Fruit fly (Drosophila melanogaster): Measurements from ENCODE around the gene CG14989.

The CG14989 gene

DNA sequence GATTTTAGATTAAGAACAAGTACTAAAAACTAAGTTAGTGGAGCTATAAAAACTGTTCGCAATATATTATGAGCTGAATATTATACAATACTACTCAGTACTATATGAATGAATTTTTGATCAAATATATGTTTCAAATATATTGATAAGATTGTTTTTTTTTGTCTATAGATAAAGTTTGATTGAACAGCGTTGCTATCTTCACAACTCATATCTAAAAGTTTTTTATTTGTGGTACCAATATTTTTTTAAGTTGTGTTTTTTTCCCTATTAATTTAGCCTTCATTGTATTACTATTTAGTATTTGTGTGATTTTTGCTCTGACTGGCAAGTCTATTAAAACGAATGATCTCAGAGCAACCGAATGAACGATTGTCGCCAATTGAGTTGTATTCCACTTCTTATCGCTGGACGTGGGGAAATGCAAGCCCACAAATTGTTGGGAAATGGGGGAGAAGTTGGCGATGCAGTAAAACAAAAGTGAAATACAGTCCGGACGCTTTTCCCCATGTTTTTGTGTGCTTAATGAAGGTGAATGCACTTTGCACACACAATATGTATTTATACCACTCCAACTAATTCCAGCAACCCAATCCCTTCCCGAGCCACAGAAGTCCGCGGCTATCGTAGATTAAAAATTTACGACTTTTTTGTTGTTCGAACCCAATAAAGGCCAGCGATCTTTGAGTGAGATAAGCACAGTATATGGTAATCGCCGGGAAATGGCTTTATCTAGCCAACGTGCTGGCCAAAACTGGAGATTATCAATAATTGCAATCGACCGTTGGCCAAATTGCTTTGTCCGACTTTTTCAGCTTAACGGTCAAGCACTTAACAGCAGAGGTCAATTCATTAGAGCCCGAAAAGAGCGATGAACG is 29.3 kb downstream of the CG14989 start (continued):
- no peak for TF ChIP-seq peb (GFP tag; IDR thresholded peaks at IDR 0.05)
- TF ChIP-seq CG9817 (tag; optimal IDR thresholded peaks at IDR 0.05), result no peak
- no peak for TF ChIP-seq CG15011 (GFP tag; optimal IDR thresholded peaks at IDR 0.05)
- no peak for TF ChIP-seq CG8944 (GFP tag; optimal IDR thresholded peaks at IDR 0.05)
- peak; percentile 3 for TF ChIP-seq CG2202 (tag; optimal IDR thresholded peaks at IDR 0.05)
- TF ChIP-seq Camta (GFP tag; optimal IDR thresholded peaks at IDR 0.05), result no peak
- TF ChIP-seq shn (GFP tag; optimal IDR thresholded peaks at IDR 0.05), result no peak
- no peak for TF ChIP-seq CG12299 (tag; optimal IDR thresholded peaks at IDR 0.05)
- TF ChIP-seq Dip2 (GFP tag; IDR thresholded peaks at IDR 0.05), result no peak
- TF ChIP-seq Nf-YB (GFP tag; optimal IDR thresholded peaks at IDR 0.05), result no peak
- no peak for TF ChIP-seq Atf6 (GFP tag; IDR thresholded peaks at IDR 0.05)
- TF ChIP-seq ftz-f1 (GFP tag; optimal IDR thresholded peaks at IDR 0.05), result no peak
- TF ChIP-seq ash1 (GFP tag; optimal IDR thresholded peaks at IDR 0.05), result no peak
- no peak for TF ChIP-seq CG18262 (tag; optimal IDR thresholded peaks at IDR 0.05)
- no peak for TF ChIP-seq Dad (GFP tag; optimal IDR thresholded peaks at IDR 0.05)
- TF ChIP-seq CkIIα-i1 (GFP tag; IDR thresholded peaks at IDR 0.05), result no peak
- TF ChIP-seq TFAM (GFP tag; optimal IDR thresholded peaks at IDR 0.05), result no peak
- no peak for TF ChIP-seq CG43689 (GFP tag; IDR thresholded peaks at IDR 0.05)
- no peak for TF ChIP-seq CG17612 (GFP tag; IDR thresholded peaks at IDR 0.05)
- TF ChIP-seq Poxn (GFP tag; IDR thresholded peaks at IDR 0.05), result no peak
- peak in 1 of 2 experiments; percentile 3 for TF ChIP-seq Hr51 (GFP tag; optimal IDR thresholded peaks at IDR 0.05)
- no peak for TF ChIP-seq bowl (GFP tag; IDR thresholded peaks at IDR 0.05)
- no peak for TF ChIP-seq tgo (GFP tag; IDR thresholded peaks at IDR 0.05)
- TF ChIP-seq CG1529 (GFP tag; optimal IDR thresholded peaks at IDR 0.05), result no peak
- TF ChIP-seq CG10979 (tag; optimal IDR thresholded peaks at IDR 0.05), result no peak
- TF ChIP-seq Ada2b (GFP tag; IDR thresholded peaks at IDR 0.05), result no peak
- no peak for TF ChIP-seq Stat92E (GFP tag; optimal IDR thresholded peaks at IDR 0.05)
- no peak for TF ChIP-seq CG11695 (GFP tag; IDR thresholded peaks at IDR 0.05)
- no peak for TF ChIP-seq vnd (GFP tag; IDR thresholded peaks at IDR 0.05; ENCODE audit: partially characterized antibody)
- no peak for TF ChIP-seq fd96Cb (tag; optimal IDR thresholded peaks at IDR 0.05)
- TF ChIP-seq gce (GFP tag; IDR thresholded peaks at IDR 0.05), result 0 out of 3 replicates have a peak, but pooled peaks have one; percentile 13
- no peak for TF ChIP-seq yki (optimal IDR thresholded peaks at IDR 0.05)
- no peak for TF ChIP-seq fd102C (GFP tag; optimal IDR thresholded peaks at IDR 0.05)
- TF ChIP-seq CG2875 (GFP tag; optimal IDR thresholded peaks at IDR 0.05), result peak; percentile 22
- TF ChIP-seq z (GFP tag; IDR thresholded peaks at IDR 0.05), result no peak
- no peak for TF ChIP-seq dimm (GFP tag; IDR thresholded peaks at IDR 0.05)
- TF ChIP-seq Xbp1 (GFP tag; optimal IDR thresholded peaks at IDR 0.05), result no peak
- no peak for TF ChIP-seq CG7987 (GFP tag; optimal IDR thresholded peaks at IDR 0.05)
- no peak for TF ChIP-seq schlank (tag; optimal IDR thresholded peaks at IDR 0.05)
- TF ChIP-seq dan (GFP tag; IDR thresholded peaks at IDR 0.05), result no peak
- TF ChIP-seq grn (GFP tag; optimal IDR thresholded peaks at IDR 0.05), result peak; percentile 49
- TF ChIP-seq MTF-1 (GFP tag; optimal IDR thresholded peaks at IDR 0.05; ENCODE audit: borderline replicate concordance), result no peak
- TF ChIP-seq CG9437 (GFP tag; optimal IDR thresholded peaks at IDR 0.05), result no peak
- no peak for TF ChIP-seq CG5953 (GFP tag; IDR thresholded peaks at IDR 0.05)
- no peak for TF ChIP-seq CG7357 (GFP tag; IDR thresholded peaks at IDR 0.05)
- TF ChIP-seq CG2116 (GFP tag; optimal IDR thresholded peaks at IDR 0.05), result no peak
- TF ChIP-seq ATbp (GFP tag; optimal IDR thresholded peaks at IDR 0.05), result no peak
- TF ChIP-seq CG14050 (GFP tag; IDR thresholded peaks at IDR 0.05), result no peak
- no peak for TF ChIP-seq CG7556 (GFP tag; optimal IDR thresholded peaks at IDR 0.05)
- no peak for TF ChIP-seq NK7.1 (GFP tag; optimal IDR thresholded peaks at IDR 0.05)

All from whole organism, embryonic.